Comparison of ENCODE assay signal across 2 fruit fly cellular contexts in genomic region chrX:9118961-9119633, dm6.
TF ChIP-seq lines count a peak whose summit lies in the region.

No protein-coding gene starts in this region.

TF ChIP-seq in whole organism, embryonic, 481 proteins besides CTCF, POLR2A, EP300 and RAD21 (continued from another document and continues in another):
- TF ChIP-seq CG11560 (tag; IDR thresholded peaks at IDR 0.05; lab: Robert Waterston, UW) (no peak), CG31441 (GFP tag; IDR thresholded peaks at IDR 0.05; lab: Robert Waterston, UW) (no peak), Taf1 (GFP tag; IDR thresholded peaks at IDR 0.05; lab: Robert Waterston, UW) (no peak), Dbx (GFP tag; IDR thresholded peaks at IDR 0.05; lab: Robert Waterston, UW) (no peak), HHEX (GFP tag; optimal IDR thresholded peaks at IDR 0.05; lab: Kevin White, UChicago) (peak; percentile 46), Atf-2 (GFP tag; optimal IDR thresholded peaks at IDR 0.05; lab: Kevin White, UChicago) (no peak), CG12155 (GFP tag; optimal IDR thresholded peaks at IDR 0.05; lab: Kevin White, UChicago) (peak; percentile 9), z (GFP tag; IDR thresholded peaks at IDR 0.05; lab: Robert Waterston, UW) (no peak), Jarid2 (GFP tag; optimal IDR thresholded peaks at IDR 0.05; lab: Kevin White, UChicago) (no peak), Poxn (GFP tag; IDR thresholded peaks at IDR 0.05; lab: Robert Waterston, UW) (no peak), CG30431 (GFP tag; optimal IDR thresholded peaks at IDR 0.05; lab: Kevin White, UChicago) (no peak), CG10267 (tag; optimal IDR thresholded peaks at IDR 0.05; lab: Kevin White, UChicago) (peak; percentile 16), CG8388 (GFP tag; optimal IDR thresholded peaks at IDR 0.05; lab: Kevin White, UChicago) (no peak), CG42726 (GFP tag; IDR thresholded peaks at IDR 0.05; lab: Robert Waterston, UW; ENCODE audit: partially characterized antibody) (no peak), Nf-YA (GFP tag; IDR thresholded peaks at IDR 0.05; lab: Robert Waterston, UW) (no peak), CG34224 (GFP tag; IDR thresholded peaks at IDR 0.05; lab: Robert Waterston, UW; ENCODE audit: partially characterized antibody) (no peak), maf-S (GFP tag; optimal IDR thresholded peaks at IDR 0.05; lab: Kevin White, UChicago) (no peak), Opbp (GFP tag; IDR thresholded peaks at IDR 0.05; lab: Robert Waterston, UW; ENCODE audit: partially characterized antibody) (no peak), CG11085 (GFP tag; IDR thresholded peaks at IDR 0.05; lab: Robert Waterston, UW) (no peak), onecut (GFP tag; IDR thresholded peaks at IDR 0.05; lab: Robert Waterston, UW) (no peak), nerfin-1 (tag; optimal IDR thresholded peaks at IDR 0.05; lab: Kevin White, UChicago) (peak; percentile 56), CG14965 (GFP tag; optimal IDR thresholded peaks at IDR 0.05; lab: Kevin White, UChicago; ENCODE audit: borderline replicate concordance) (no peak), Adf1 (GFP tag; IDR thresholded peaks at IDR 0.05; lab: Robert Waterston, UW) (no peak), tna (GFP tag; IDR thresholded peaks at IDR 0.05; lab: Robert Waterston, UW; ENCODE audit: partially characterized antibody) (no peak), ssp (GFP tag; IDR thresholded peaks at IDR 0.05; lab: Robert Waterston, UW) (no peak), esg (GFP tag; conservative IDR thresholded peaks at IDR 0.05; lab: Robert Waterston, UW) (0 out of 2 replicates have a peak, but pooled peaks have one; percentile 9), CG8281 (tag; optimal IDR thresholded peaks at IDR 0.05; lab: Kevin White, UChicago) (no peak), repo (GFP tag; optimal IDR thresholded peaks at IDR 0.05; lab: Kevin White, UChicago) (no peak), Nf-YB (GFP tag; optimal IDR thresholded peaks at IDR 0.05; lab: Kevin White, UChicago) (no peak), Bgb (GFP tag; IDR thresholded peaks at IDR 0.05; lab: Robert Waterston, UW; ENCODE audit: partially characterized antibody) (no peak), ind (GFP tag; optimal IDR thresholded peaks at IDR 0.05; lab: Kevin White, UChicago) (peak; percentile 49), fd96Cb (tag; optimal IDR thresholded peaks at IDR 0.05; lab: Kevin White, UChicago) (peak; percentile 68), Dfd (GFP tag; optimal IDR thresholded peaks at IDR 0.05; lab: Kevin White, UChicago) (no peak), lmd (GFP tag; IDR thresholded peaks at IDR 0.05; lab: Robert Waterston, UW) (peak; percentile 57), sima (GFP tag; optimal IDR thresholded peaks at IDR 0.05; lab: Kevin White, UChicago) (no peak), ro (GFP tag; IDR thresholded peaks at IDR 0.05; lab: Robert Waterston, UW) (no peak), sd (tag; optimal IDR thresholded peaks at IDR 0.05; lab: Kevin White, UChicago) (no peak), al (GFP tag; IDR thresholded peaks at IDR 0.05; lab: Robert Waterston, UW) (no peak), CG7963 (GFP tag; IDR thresholded peaks at IDR 0.05; lab: Robert Waterston, UW; ENCODE audit: partially characterized antibody) (no peak), CG12219 (GFP tag; optimal IDR thresholded peaks at IDR 0.05; lab: Kevin White, UChicago) (peak; percentile 17), hth (optimal IDR thresholded peaks at IDR 0.05; lab: Kevin White, UChicago) (no peak), BEAF-32 (GFP tag; optimal IDR thresholded peaks at IDR 0.05; lab: Kevin White, UChicago) (no peak), Kr (GFP tag; optimal IDR thresholded peaks at IDR 0.05; lab: Kevin White, UChicago) (no peak), ash1 (GFP tag; optimal IDR thresholded peaks at IDR 0.05; lab: Kevin White, UChicago) (no peak), bab2 (GFP tag; optimal IDR thresholded peaks at IDR 0.05; lab: Kevin White, UChicago) (no peak), lab (GFP tag; optimal IDR thresholded peaks at IDR 0.05; lab: Kevin White, UChicago) (peak; percentile 64), CG11504 (tag; optimal IDR thresholded peaks at IDR 0.05; lab: Kevin White, UChicago) (peak; percentile 71), ewg (GFP tag; optimal IDR thresholded peaks at IDR 0.05; lab: Kevin White, UChicago) (peak; percentile 1), Spps (tag; optimal IDR thresholded peaks at IDR 0.05; lab: Kevin White, UChicago) (no peak), CG31224 (GFP tag; IDR thresholded peaks at IDR 0.05; lab: Robert Waterston, UW) (no peak), CG8924 (tag; optimal IDR thresholded peaks at IDR 0.05; lab: Kevin White, UChicago) (no peak), Meics (GFP tag; optimal IDR thresholded peaks at IDR 0.05; lab: Kevin White, UChicago) (peak; percentile 31), pum (GFP tag; optimal IDR thresholded peaks at IDR 0.05; lab: Kevin White, UChicago) (no peak), CG13296 (GFP tag; optimal IDR thresholded peaks at IDR 0.05; lab: Kevin White, UChicago) (peak; percentile 46), CG14860 (GFP tag; IDR thresholded peaks at IDR 0.05; lab: Robert Waterston, UW; ENCODE audit: partially characterized antibody) (no peak), cg (GFP tag; optimal IDR thresholded peaks at IDR 0.05; lab: Kevin White, UChicago) (peak; percentile 59), Drgx (GFP tag; IDR thresholded peaks at IDR 0.05; lab: Robert Waterston, UW) (no peak), jumu (GFP tag; optimal IDR thresholded peaks at IDR 0.05; lab: Kevin White, UChicago) (no peak), NC2β (GFP tag; optimal IDR thresholded peaks at IDR 0.05; lab: Kevin White, UChicago) (no peak), phol (tag; optimal IDR thresholded peaks at IDR 0.05; lab: Kevin White, UChicago) (peak; percentile 70), CG18262 (tag; optimal IDR thresholded peaks at IDR 0.05; lab: Kevin White, UChicago) (peak; percentile 65), MTF-1 (GFP tag; optimal IDR thresholded peaks at IDR 0.05; lab: Kevin White, UChicago; ENCODE audit: borderline replicate concordance) (no peak), toy (GFP tag; IDR thresholded peaks at IDR 0.05; lab: Robert Waterston, UW) (no peak), CG2712 (tag; optimal IDR thresholded peaks at IDR 0.05; lab: Kevin White, UChicago) (peak; percentile 13), prd (optimal IDR thresholded peaks at IDR 0.05; lab: Kevin White, UChicago) (no peak), prd (GFP tag; IDR thresholded peaks at IDR 0.05; lab: Robert Waterston, UW) (peak; percentile 27; the same call in 2 of the 3 replicates), danr (GFP tag; IDR thresholded peaks at IDR 0.05; lab: Robert Waterston, UW) (no peak), CG7745 (tag; optimal IDR thresholded peaks at IDR 0.05; lab: Kevin White, UChicago) (no peak)

TF ChIP-seq in whole organism, prepupa, 60 proteins besides CTCF, POLR2A, EP300 and RAD21 (continued from another document):
- TF ChIP-seq CG8319 (GFP tag; optimal IDR thresholded peaks at IDR 0.05; lab: Kevin White, UChicago) = no peak
- TF ChIP-seq CG9139 (GFP tag; optimal IDR thresholded peaks at IDR 0.05; lab: Kevin White, UChicago) = no peak
- TF ChIP-seq cyc (GFP tag; optimal IDR thresholded peaks at IDR 0.05; lab: Kevin White, UChicago) = peak; percentile 38
- no peak for TF ChIP-seq CG10631 (GFP tag; optimal IDR thresholded peaks at IDR 0.05; lab: Kevin White, UChicago)
- TF ChIP-seq Hr39 (GFP tag; optimal IDR thresholded peaks at IDR 0.05; lab: Kevin White, UChicago) = no peak
- no peak for TF ChIP-seq CG11902 (GFP tag; optimal IDR thresholded peaks at IDR 0.05; lab: Kevin White, UChicago)
- no peak for TF ChIP-seq CG16779 (tag; optimal IDR thresholded peaks at IDR 0.05; lab: Kevin White, UChicago)
- peak; percentile 37 for TF ChIP-seq CG10669 (GFP tag; optimal IDR thresholded peaks at IDR 0.05; lab: Kevin White, UChicago)
